Fruit fly (Drosophila melanogaster) whole organism, wandering third instar larva: ENCODE measurements around the gene QC.
A peak's percentile ranks its signal among the peaks of the same experiment; 100 is the strongest.

Experiments
- Abd-B ChIP-seq: fragments of >200 bp; optimal IDR thresholded peaks from 2 replicates; lab custom pipeline; 2017; ENCODE audit warnings: missing biosample characterization, missing genetic modification characterization
- CG32264 ChIP-seq: fragments of 200-800 bp; sonication (Bioruptor generic); optimal IDR thresholded peaks from 2 replicates; lab custom pipeline; 2016; ENCODE audit warnings: missing biosample characterization, missing genetic modification characterization
- CG9705 ChIP-seq: fragments of 200-800 bp; sonication (Bioruptor generic); optimal IDR thresholded peaks from 2 replicates; lab custom pipeline; 2018; ENCODE audit warnings: missing biosample characterization, mild to moderate bottlenecking, missing genetic modification characterization
- CrebA ChIP-seq: fragments of 200-800 bp; sonication (Bioruptor generic); optimal IDR thresholded peaks from 2 replicates; lab custom pipeline; 2016; ENCODE audit warnings: missing biosample characterization, mild to moderate bottlenecking, missing genetic modification characterization, borderline replicate concordance
- Dfd ChIP-seq: fragments of >200 bp; optimal IDR thresholded peaks from 2 replicates; lab custom pipeline; 2017; ENCODE audit warnings: missing biosample characterization, missing genetic modification characterization
- Dif ChIP-seq: fragments of 200-275, 200-300 bp; sonication (Bioruptor generic); optimal IDR thresholded peaks from 2 replicates; lab custom pipeline; 2018; ENCODE audit warnings: missing biosample characterization, missing genetic modification characterization; ENCODE audit not compliant: partially characterized antibody
- GATAd ChIP-seq: sonication (Bioruptor generic); optimal IDR thresholded peaks from 2 replicates; lab custom pipeline; 2016; ENCODE audit warnings: missing biosample characterization, missing genetic modification characterization
- HLH106 ChIP-seq: fragments of 200-800 bp; optimal IDR thresholded peaks from 3 replicates; lab custom pipeline; 2019; ENCODE audit warnings: missing biosample characterization, mild to moderate bottlenecking, missing genetic modification characterization, moderate library complexity
- Hnf4 ChIP-seq: fragments of 200-800 bp; sonication (Bioruptor generic); optimal IDR thresholded peaks from 2 replicates; lab custom pipeline; 2016; ENCODE audit warnings: missing biosample characterization, mild to moderate bottlenecking, missing genetic modification characterization
- Hr78 ChIP-seq: fragments of >200 bp; optimal IDR thresholded peaks from 2 replicates; lab custom pipeline; 2017; ENCODE audit warnings: missing biosample characterization, missing genetic modification characterization
- Hr83 ChIP-seq: fragments of 200-300 bp; sonication (Bioruptor generic); optimal IDR thresholded peaks from 2 replicates; lab custom pipeline; 2016; ENCODE audit warnings: missing biosample characterization, mild to moderate bottlenecking, missing genetic modification characterization, moderate library complexity; ENCODE audit not compliant: poor library complexity, severe bottlenecking
- Jra ChIP-seq: sonication (Bioruptor generic); optimal IDR thresholded peaks from 2 replicates; lab custom pipeline; 2016; ENCODE audit warnings: missing biosample characterization, missing genetic modification characterization
- Mio ChIP-seq: sonication (Bioruptor generic); optimal IDR thresholded peaks from 2 replicates; lab custom pipeline; 2016; ENCODE audit warnings: missing biosample characterization, missing genetic modification characterization
- Myc ChIP-seq: fragments of >200 bp; optimal IDR thresholded peaks from 2 replicates; lab custom pipeline; 2017
- OdsH ChIP-seq: fragments of 200-800 bp; sonication (Bioruptor generic); optimal IDR thresholded peaks from 2 replicates; lab custom pipeline; 2016; ENCODE audit warnings: missing biosample characterization, mild to moderate bottlenecking, missing genetic modification characterization
- Rel ChIP-seq, 2 experiments: fragments of 200-800 bp; sonication (Bioruptor generic) in 1 of 2; optimal IDR thresholded peaks; 2 replicates in 1 of 2; 3 replicates in 1 of 2; lab custom pipeline; 2016 to 2019; ENCODE audit warnings: mild to moderate bottlenecking in 2 of 2, missing biosample characterization in 2 of 2, missing genetic modification characterization in 2 of 2, moderate library complexity in 1 of 2
- Sp1 ChIP-seq: fragments of 200-800 bp; sonication (Bioruptor generic); optimal IDR thresholded peaks from 3 replicates; lab custom pipeline; 2019; ENCODE audit warnings: missing biosample characterization, mild to moderate bottlenecking, missing genetic modification characterization, moderate library complexity
- Vsx2 ChIP-seq: fragments of 200-300, 225-300 bp; sonication (Bioruptor generic); optimal IDR thresholded peaks from 2 replicates; lab custom pipeline; 2018; ENCODE audit warnings: missing biosample characterization, missing genetic modification characterization; ENCODE audit not compliant: partially characterized antibody
- br ChIP-seq: fragments of 200-800 bp; sonication (Bioruptor generic); optimal IDR thresholded peaks from 2 replicates; lab custom pipeline; 2016; ENCODE audit warnings: missing biosample characterization, missing genetic modification characterization
- brk ChIP-seq: fragments of 200-800 bp; sonication (Bioruptor generic); optimal IDR thresholded peaks from 2 replicates; lab custom pipeline; 2016; ENCODE audit warnings: missing biosample characterization, mild to moderate bottlenecking, missing genetic modification characterization
- dl ChIP-seq, 2 experiments: fragments of 175-275, 200-275 bp in 1 of 2; fragments of 200-275 bp in 1 of 2; sonication (Bioruptor generic); optimal IDR thresholded peaks; lab custom pipeline; 2018; ENCODE audit warnings: mild to moderate bottlenecking in 2 of 2, missing biosample characterization in 2 of 2, missing genetic modification characterization in 2 of 2, moderate library complexity in 2 of 2; ENCODE audit not compliant: partially characterized antibody in 2 of 2, insufficient read depth in 1 of 2
- dmrt93B ChIP-seq: fragments of 200-800 bp; sonication (Bioruptor generic); optimal IDR thresholded peaks from 2 replicates; lab custom pipeline; 2018; ENCODE audit warnings: missing biosample characterization, mild to moderate bottlenecking, missing genetic modification characterization
- dsf ChIP-seq: sonication (Bioruptor generic); optimal IDR thresholded peaks from 2 replicates; lab custom pipeline; 2016; ENCODE audit warnings: missing biosample characterization, missing genetic modification characterization, borderline replicate concordance
- ey ChIP-seq: fragments of 200-800 bp; sonication (Bioruptor generic); optimal IDR thresholded peaks from 2 replicates; lab custom pipeline; 2016; ENCODE audit warnings: missing biosample characterization, missing genetic modification characterization
- foxo ChIP-seq, 2 experiments: fragments of 200-800 bp; sonication (Bioruptor generic); optimal IDR thresholded peaks; 2 replicates in 1 of 2; 3 replicates in 1 of 2; lab custom pipeline; 2016 to 2017; ENCODE audit warnings: missing biosample characterization in 2 of 2, missing genetic modification characterization in 2 of 2
- fru ChIP-seq: fragments of 200-800 bp; sonication (Bioruptor generic); optimal IDR thresholded peaks from 3 replicates; lab custom pipeline; 2016; ENCODE audit warnings: missing biosample characterization, mild to moderate bottlenecking, missing genetic modification characterization
- h ChIP-seq: fragments of 200-800 bp; sonication (Bioruptor generic); optimal IDR thresholded peaks from 3 replicates; lab custom pipeline; 2016; ENCODE audit warnings: missing biosample characterization, mild to moderate bottlenecking, missing genetic modification characterization
- jim ChIP-seq: fragments of 175-275, 200-325 bp; sonication (Bioruptor generic); optimal IDR thresholded peaks from 2 replicates; lab custom pipeline; 2016; ENCODE audit warnings: missing biosample characterization, mild to moderate bottlenecking, missing genetic modification characterization
- lola ChIP-seq: fragments of >200 bp; optimal IDR thresholded peaks from 2 replicates; lab custom pipeline; 2017; ENCODE audit warnings: missing biosample characterization, missing genetic modification characterization
- pan ChIP-seq: fragments of >200 bp; optimal IDR thresholded peaks from 2 replicates; lab custom pipeline; 2017
- psq ChIP-seq: fragments of 200-800 bp; sonication (Bioruptor generic); optimal IDR thresholded peaks from 3 replicates; lab custom pipeline; 2017; ENCODE audit warnings: missing biosample characterization, mild to moderate bottlenecking, missing genetic modification characterization, moderate library complexity
- rgr ChIP-seq: fragments of 200-800 bp; sonication (Bioruptor generic); optimal IDR thresholded peaks from 3 replicates; lab custom pipeline; 2016; ENCODE audit warnings: missing biosample characterization, mild to moderate bottlenecking, missing genetic modification characterization
- sage ChIP-seq: fragments of 200-800 bp; sonication (Bioruptor generic); optimal IDR thresholded peaks from 2 replicates; lab custom pipeline; 2016; ENCODE audit warnings: missing biosample characterization, mild to moderate bottlenecking, missing genetic modification characterization
- tai ChIP-seq: sonication (Bioruptor generic); optimal IDR thresholded peaks from 2 replicates; lab custom pipeline; 2016; ENCODE audit warnings: missing biosample characterization, missing genetic modification characterization
- usp ChIP-seq: fragments of >200 bp; optimal IDR thresholded peaks from 2 replicates; lab custom pipeline; 2017; ENCODE audit warnings: missing biosample characterization, missing genetic modification characterization
- woc ChIP-seq: sonication (Bioruptor generic); optimal IDR thresholded peaks from 2 replicates; lab custom pipeline; 2016; ENCODE audit warnings: missing biosample characterization, mild to moderate bottlenecking, missing genetic modification characterization

QC gene

dm6 chr3L:5859029-5859428 is 43.2 kb downstream of the QC start:
- TF ChIP-seq psq (GFP tag; lab: Kevin White, UChicago) (no peak), Myc (lab: Kevin White, UChicago) (no peak), OdsH (GFP tag; lab: Kevin White, UChicago) (no peak), Dif (GFP tag; lab: Kevin White, UChicago) (no peak), dsf (GFP tag; lab: Kevin White, UChicago) (no peak), Sp1 (GFP tag; lab: Kevin White, UChicago) (no peak), h (GFP tag; lab: Kevin White, UChicago) (no peak), pan (lab: Kevin White, UChicago) (no peak), dmrt93B (GFP tag; lab: Kevin White, UChicago) (no peak), Jra (GFP tag; lab: Kevin White, UChicago) (no peak), woc (no peak), ey (GFP tag; lab: Kevin White, UChicago) (no peak), HLH106 (tag; lab: Kevin White, UChicago) (no peak), CrebA (GFP tag; lab: Kevin White, UChicago) (no peak)

dm6 chr3L:5856919-5857318 is 45.3 kb downstream of the QC start:
- no peak for TF ChIP-seq woc
- TF ChIP-seq h (GFP tag; lab: Kevin White, UChicago), result peak; percentile 28
- no peak for TF ChIP-seq Dif (GFP tag; lab: Kevin White, UChicago)
- no peak for TF ChIP-seq lola (GFP tag; lab: Kevin White, UChicago)
- TF ChIP-seq Hr78 (GFP tag; lab: Kevin White, UChicago), result no peak
- no peak for TF ChIP-seq Hnf4 (GFP tag; lab: Kevin White, UChicago)
- TF ChIP-seq Rel (GFP tag; optimal IDR thresholded peaks at IDR 0.05; lab: Kevin White, UChicago), result no peak
- no peak for TF ChIP-seq Rel (tag; optimal IDR thresholded peaks at IDR 0.05; lab: Kevin White, UChicago)
- TF ChIP-seq fru (GFP tag; lab: Kevin White, UChicago), result peak; percentile 32
- no peak for TF ChIP-seq usp (GFP tag; lab: Kevin White, UChicago)
- no peak for TF ChIP-seq dsf (GFP tag; lab: Kevin White, UChicago)
- TF ChIP-seq Vsx2, result no peak
- TF ChIP-seq CG9705 (GFP tag; lab: Kevin White, UChicago), result no peak
- no peak for TF ChIP-seq br (GFP tag; lab: Kevin White, UChicago)
- TF ChIP-seq Myc (lab: Kevin White, UChicago), result no peak
- TF ChIP-seq pan (lab: Kevin White, UChicago), result no peak
- peak; percentile 14 for TF ChIP-seq OdsH (GFP tag; lab: Kevin White, UChicago)
- no peak for TF ChIP-seq psq (GFP tag; lab: Kevin White, UChicago)
- TF ChIP-seq CrebA (GFP tag; lab: Kevin White, UChicago), result no peak
- TF ChIP-seq CG32264 (GFP tag; lab: Kevin White, UChicago), result no peak
- TF ChIP-seq Jra (GFP tag; lab: Kevin White, UChicago), result no peak
- no peak for TF ChIP-seq brk (GFP tag; lab: Kevin White, UChicago)
- TF ChIP-seq sage (GFP tag; lab: Kevin White, UChicago), result no peak
- TF ChIP-seq Dfd, result no peak
- no peak for TF ChIP-seq Mio (GFP tag; lab: Kevin White, UChicago)
- TF ChIP-seq tai (GFP tag; lab: Kevin White, UChicago), result no peak
- no peak for TF ChIP-seq GATAd
- TF ChIP-seq jim, result no peak
- no peak for TF ChIP-seq dl (GFP tag; optimal IDR thresholded peaks at IDR 0.05; lab: Kevin White, UChicago; ENCODE audit: insufficient read depth in 1 of 2, partially characterized antibody in 2 of 2)
- peak; percentile 18 for TF ChIP-seq rgr
- TF ChIP-seq Abd-B (GFP tag; lab: Kevin White, UChicago), result no peak
- peak in 1 of 2 experiments; percentile 35 for TF ChIP-seq foxo (GFP tag; optimal IDR thresholded peaks at IDR 0.05; lab: Kevin White, UChicago)
- peak; percentile 15 for TF ChIP-seq Sp1 (GFP tag; lab: Kevin White, UChicago)
- TF ChIP-seq HLH106 (tag; lab: Kevin White, UChicago), result peak; percentile 6
- TF ChIP-seq ey (GFP tag; lab: Kevin White, UChicago), result peak; percentile 15
- no peak for TF ChIP-seq dmrt93B (GFP tag; lab: Kevin White, UChicago)
- no peak for TF ChIP-seq Hr83 (GFP tag; lab: Kevin White, UChicago)
